Worm (Caenorhabditis elegans): Measurements from ENCODE around the gene sgn-1.
A peak's percentile ranks its signal among the peaks of the same experiment; 100 is the strongest.

Gene sgn-1

DNA sequence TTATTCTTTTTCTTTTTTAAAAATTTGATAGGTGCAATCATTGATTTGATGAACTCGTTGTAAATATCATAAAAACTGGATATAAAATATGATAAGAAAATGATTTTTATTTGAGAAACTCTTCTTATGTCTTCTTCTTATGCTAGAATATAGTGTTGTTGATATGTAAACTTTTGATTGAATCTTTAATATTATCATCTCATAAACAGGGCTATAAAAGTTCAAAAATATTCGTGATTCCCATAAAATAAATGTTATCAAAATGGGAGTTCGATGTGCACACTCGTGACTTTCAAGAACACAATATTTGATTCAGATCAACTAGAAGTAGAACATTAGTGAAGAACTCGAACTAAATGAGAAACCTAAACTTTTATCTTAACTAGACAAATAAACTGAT, 44.5 kb downstream of the sgn-1 start (continued):
- no peak for TF ChIP-seq ceh-44 (GFP tag; IDR thresholded peaks at IDR 0.05)
- TF ChIP-seq dmd-6 (GFP tag; IDR thresholded peaks at IDR 0.05) = peak; percentile 57
- TF ChIP-seq zfp-2 (tag; optimal IDR thresholded peaks at IDR 0.05) = no peak
- no peak for TF ChIP-seq nhr-11 (tag; optimal IDR thresholded peaks at IDR 0.05)
- no peak for TF ChIP-seq F37D6.2 (tag; optimal IDR thresholded peaks at IDR 0.05)
- peak; percentile 22 for TF ChIP-seq nhr-102 (tag; optimal IDR thresholded peaks at IDR 0.05)
- TF ChIP-seq nhr-28 (tag; optimal IDR thresholded peaks at IDR 0.05) = peak; percentile 66
- TF ChIP-seq F10B5.3 (tag; optimal IDR thresholded peaks at IDR 0.05) = no peak
- TF ChIP-seq zip-11 (GFP tag; IDR thresholded peaks at IDR 0.05) = no peak
- TF ChIP-seq arid-1 (GFP tag; conservative IDR thresholded peaks at IDR 0.05) = no peak
- no peak for TF ChIP-seq ces-1 (GFP tag; optimal IDR thresholded peaks at IDR 0.05)
- TF ChIP-seq aha-1 (tag) = no peak
- TF ChIP-seq hif-1 (tag; optimal IDR thresholded peaks at IDR 0.05) = no peak
- no peak for TF ChIP-seq rbr-2 (tag; optimal IDR thresholded peaks at IDR 0.05)

DNA sequence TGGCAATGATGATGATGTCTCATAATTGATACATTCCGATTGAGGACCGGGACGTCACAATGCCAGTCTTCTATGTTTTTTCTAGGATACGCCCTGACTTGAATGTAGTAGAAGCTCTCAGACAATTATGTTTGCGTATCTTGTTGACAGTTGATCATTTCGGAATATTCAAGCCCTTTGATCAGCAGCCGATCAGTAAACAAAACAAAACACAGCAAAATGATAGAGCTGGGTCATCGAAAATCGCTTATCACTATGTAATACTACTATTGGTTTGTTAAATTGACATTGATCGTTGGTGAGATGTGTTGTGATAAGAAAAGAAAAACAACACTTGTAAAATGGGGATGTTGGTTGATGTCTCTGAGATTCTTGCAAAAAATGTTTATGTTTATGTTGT, 45.2 kb downstream of the sgn-1 start:
- TF ChIP-seq hlh-11 (tag; optimal IDR thresholded peaks at IDR 0.05) = peak; percentile 20
- TF ChIP-seq nhr-10 (tag; optimal IDR thresholded peaks at IDR 0.05) = no peak
- TF ChIP-seq dmd-9 (GFP tag; IDR thresholded peaks at IDR 0.05) = no peak
- TF ChIP-seq ama-1 (optimal IDR thresholded peaks at IDR 0.05) = no peak
- no peak for TF ChIP-seq F37D6.2 (tag; optimal IDR thresholded peaks at IDR 0.05)
- TF ChIP-seq mxl-2 (GFP tag; conservative IDR thresholded peaks at IDR 0.05) = no peak
- no peak for TF ChIP-seq hlh-30 (tag; optimal IDR thresholded peaks at IDR 0.05; ENCODE audit: insufficient read depth)
- TF ChIP-seq dve-1 (tag; optimal IDR thresholded peaks at IDR 0.05; ENCODE audit: insufficient read depth) = peak; percentile 49
- TF ChIP-seq daf-16 (GFP tag; optimal IDR thresholded peaks at IDR 0.05) = no peak
- TF ChIP-seq daf-16 (tag; optimal IDR thresholded peaks at IDR 0.05) = peak; percentile 92
- no peak for TF ChIP-seq daf-19 (GFP tag; conservative IDR thresholded peaks at IDR 0.05)
- no peak for TF ChIP-seq sdz-12 (GFP tag; optimal IDR thresholded peaks at IDR 0.05)

DNA sequence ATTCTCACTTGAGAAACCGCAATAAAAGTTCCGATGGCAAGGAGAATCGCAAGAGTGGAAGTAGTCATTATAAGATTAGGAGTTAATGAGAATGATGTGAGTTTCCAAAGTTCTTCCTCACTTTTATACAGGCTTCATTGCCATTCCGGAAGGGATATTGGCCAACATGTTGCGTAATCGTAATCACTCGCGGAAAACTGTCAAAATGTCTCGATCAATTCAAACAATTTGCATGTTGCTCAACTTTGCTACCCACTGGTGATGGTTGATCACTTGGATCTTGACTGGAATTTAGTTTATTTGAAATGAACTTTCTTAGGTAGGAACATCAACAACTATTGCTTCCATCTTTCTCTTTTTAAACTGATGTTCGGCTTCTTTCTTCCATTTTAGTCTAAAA, 46.0 kb downstream of the sgn-1 start, which contains the start of gene idpb-4:
TSS of gene idpb-4 (minus strand) at position 101 of the 400 bp plus-strand sequence.
- TF ChIP-seq Y105C5A.15 (GFP tag; IDR thresholded peaks at IDR 0.05) = no peak
- no peak for TF ChIP-seq dmd-8 (GFP tag; IDR thresholded peaks at IDR 0.05)
- TF ChIP-seq ceh-62 (tag; optimal IDR thresholded peaks at IDR 0.05) = no peak
- no peak for TF ChIP-seq mes-2 (tag; optimal IDR thresholded peaks at IDR 0.05; ENCODE audit: poor library complexity, severe bottlenecking)
- no peak for TF ChIP-seq egl-27 (tag; optimal IDR thresholded peaks at IDR 0.05)
- TF ChIP-seq ztf-7 (tag; optimal IDR thresholded peaks at IDR 0.05) = no peak
- no peak for TF ChIP-seq F26F4.8 (GFP tag; conservative IDR thresholded peaks at IDR 0.05)
- TF ChIP-seq hif-1 (tag; optimal IDR thresholded peaks at IDR 0.05) = no peak
- no peak for TF ChIP-seq arid-1 (GFP tag; conservative IDR thresholded peaks at IDR 0.05)
- no peak for TF ChIP-seq nhr-77 (tag; optimal IDR thresholded peaks at IDR 0.05)
- TF ChIP-seq F10B5.3 (tag; optimal IDR thresholded peaks at IDR 0.05) = no peak
- TF ChIP-seq aly-2 (tag; optimal IDR thresholded peaks at IDR 0.05) = no peak
- no peak for TF ChIP-seq T26A8.4 (GFP tag; IDR thresholded peaks at IDR 0.05)
- TF ChIP-seq attf-4 (tag; optimal IDR thresholded peaks at IDR 0.05) = no peak

- TF ChIP-seq nhr-42 (GFP tag; IDR thresholded peaks at IDR 0.05) (0 out of 2 replicates have a peak, but pooled peaks have one; percentile 7), hlh-30 (tag; optimal IDR thresholded peaks at IDR 0.05; ENCODE audit: insufficient read depth) (no peak), F26F4.8 (GFP tag; conservative IDR thresholded peaks at IDR 0.05) (0 out of 2 replicates have a peak, but pooled peaks have one; percentile 29), lsy-2 (tag; optimal IDR thresholded peaks at IDR 0.05) (no peak), nhr-6 (tag; optimal IDR thresholded peaks at IDR 0.05) (no peak), F10B5.3 (tag; optimal IDR thresholded peaks at IDR 0.05) (no peak), set-16 (GFP tag; IDR thresholded peaks at IDR 0.05) (peak; percentile 91), nhr-76 (tag; optimal IDR thresholded peaks at IDR 0.05) (no peak)
These were observed 49.8 kb downstream of the sgn-1 start for ce11 chrII:8733627-8734026.
